Worm (Caenorhabditis elegans) whole organism, young adult: ENCODE results near the gene bus-17.

Experiments used
- B0261.1 ChIP-seq: sonication (generic microtip); optimal IDR thresholded peaks from 2 replicates; lab custom pipeline; 2016; ENCODE audit warnings: mild to moderate bottlenecking, missing genetic modification characterization, moderate library complexity, missing compliant biosample characterization
- F39B2.1 ChIP-seq: fragments of 200-800 bp; sonication (Bioruptor generic); IDR thresholded peaks from 2 replicates; pipeline ENCODE4 v1.3.6; 2022; ENCODE audit warnings: missing genetic modification reagents, missing genetic modification characterization, missing compliant biosample characterization
- F52B5.7 ChIP-seq: sonication (generic microtip); optimal IDR thresholded peaks from 2 replicates; lab custom pipeline; 2016; ENCODE audit warnings: mild to moderate bottlenecking, missing genetic modification characterization, missing compliant biosample characterization
- K12H6.12 ChIP-seq: fragments of 200-800 bp; sonication (Bioruptor generic); optimal IDR thresholded peaks from 2 replicates; lab custom pipeline; 2018; ENCODE audit warnings: mild to moderate bottlenecking, missing genetic modification characterization, missing compliant biosample characterization
- Y56A3A.18 ChIP-seq: fragments of 200-800 bp; sonication (Bioruptor generic); IDR thresholded peaks from 2 replicates; pipeline ENCODE4 v1.3.6; 2022; ENCODE audit warnings: missing genetic modification reagents, missing genetic modification characterization, missing compliant biosample characterization
- Y79H2A.3 ChIP-seq: fragments of 200-800 bp; sonication (Bioruptor generic); conservative IDR thresholded peaks from 2 replicates; pipeline ENCODE4 v1.3.6; 2022; ENCODE audit warnings: missing genetic modification reagents, missing genetic modification characterization, missing compliant biosample characterization
- ZK185.1 ChIP-seq: sonication (generic microtip); optimal IDR thresholded peaks from 2 replicates; lab custom pipeline; 2016; ENCODE audit warnings: mild to moderate bottlenecking, missing genetic modification characterization, missing compliant biosample characterization; ENCODE audit not compliant: poor library complexity, severe bottlenecking
- akir-1 ChIP-seq: fragments of 200-800 bp; sonication (Bioruptor generic); optimal IDR thresholded peaks from 2 replicates; lab custom pipeline; 2018; ENCODE audit warnings: mild to moderate bottlenecking, missing genetic modification characterization, moderate library complexity, missing compliant biosample characterization
- ama-1 ChIP-seq, 3 experiments: fragments of 150-350 bp in 1 of 3; sonication (generic microtip) in 2 of 3; optimal IDR thresholded peaks; 2 replicates each; lab custom pipeline; 2014 to 2018; ENCODE audit warnings: missing biosample characterization in 2 of 3, missing genetic modification characterization in 2 of 3, missing genetic modification reagents in 2 of 3
- athp-1 ChIP-seq: sonication (generic microtip); optimal IDR thresholded peaks from 2 replicates; lab custom pipeline; 2017; ENCODE audit warnings: mild to moderate bottlenecking, missing genetic modification characterization, missing compliant biosample characterization
- attf-5 ChIP-seq: fragments of 200-800 bp; sonication (Bioruptor generic); optimal IDR thresholded peaks from 2 replicates; lab custom pipeline; 2018; ENCODE audit warnings: mild to moderate bottlenecking, missing genetic modification characterization, missing compliant biosample characterization
- attf-6 ChIP-seq: fragments of 200-800 bp; sonication (Bioruptor generic); IDR thresholded peaks from 2 replicates; pipeline ENCODE4 v1.3.6; 2022; ENCODE audit warnings: missing genetic modification reagents, missing genetic modification characterization, missing compliant biosample characterization
- die-1 ChIP-seq: sonication (generic microtip); optimal IDR thresholded peaks from 2 replicates; lab custom pipeline; 2016; ENCODE audit warnings: missing genotype, mild to moderate bottlenecking, missing genetic modification characterization, missing compliant biosample characterization
- dox-1 ChIP-seq: fragments of 200-800 bp; sonication (Bioruptor generic); IDR thresholded peaks from 2 replicates; pipeline ENCODE4 v1.3.6; 2022; ENCODE audit warnings: missing genetic modification reagents, missing genetic modification characterization, missing compliant biosample characterization
- dpff-1 ChIP-seq: sonication (generic microtip); optimal IDR thresholded peaks from 2 replicates; lab custom pipeline; 2017; ENCODE audit warnings: mild to moderate bottlenecking, missing genetic modification characterization, missing compliant biosample characterization
- efl-1 ChIP-seq: fragments of 150-350 bp; optimal IDR thresholded peaks from 2 replicates; lab custom pipeline; 2014; ENCODE audit warnings: missing biosample characterization, missing genetic modification reagents, missing genetic modification characterization
- egrh-3 ChIP-seq: fragments of 200-800 bp; sonication (Bioruptor generic); IDR thresholded peaks from 2 replicates; pipeline ENCODE4 v1.3.6; 2022; ENCODE audit warnings: missing genetic modification reagents, missing genetic modification characterization, missing compliant biosample characterization
- ekl-4 ChIP-seq: fragments of 200-800 bp; sonication (Bioruptor generic); IDR thresholded peaks from 2 replicates; pipeline ENCODE4 v1.3.6; 2022; ENCODE audit warnings: missing genetic modification reagents, missing genetic modification characterization, missing compliant biosample characterization
- hmg-20 ChIP-seq: fragments of 200-800 bp; sonication (Bioruptor generic); IDR thresholded peaks from 2 replicates; pipeline ENCODE4 v1.3.6; 2022; ENCODE audit warnings: missing genetic modification reagents, missing genetic modification characterization, missing compliant biosample characterization
- lag-1 ChIP-seq: fragments of 200-800 bp; sonication (Bioruptor generic); IDR thresholded peaks from 2 replicates; pipeline ENCODE4 v1.3.6; 2022; ENCODE audit warnings: missing genetic modification reagents, missing genetic modification characterization, missing compliant biosample characterization
- let-607 ChIP-seq, 2 experiments: fragments of 200-800 bp in 1 of 2; sonication (Bioruptor generic) in 1 of 2; sonication (generic microtip) in 1 of 2; optimal IDR thresholded peaks; 2 replicates each; lab custom pipeline; 2016 to 2018; ENCODE audit warnings: mild to moderate bottlenecking in 2 of 2, missing compliant biosample characterization in 2 of 2, missing genetic modification characterization in 2 of 2, moderate library complexity in 2 of 2, missing genotype in 1 of 2
- lin-26 ChIP-seq: fragments of 200-800 bp; sonication (Bioruptor generic); IDR thresholded peaks from 2 replicates; pipeline ENCODE4 v1.3.6; 2022; ENCODE audit warnings: missing genetic modification reagents, missing genetic modification characterization, missing compliant biosample characterization
- lin-40 ChIP-seq: sonication (generic microtip); optimal IDR thresholded peaks from 2 replicates; lab custom pipeline; 2016; ENCODE audit warnings: missing genetic modification characterization, mild to moderate bottlenecking, missing compliant biosample characterization, missing genotype, missing genetic modification reagents
- madf-3 ChIP-seq: fragments of 200-800 bp; sonication (Bioruptor generic); IDR thresholded peaks from 2 replicates; pipeline ENCODE4 v1.3.6; 2022; ENCODE audit warnings: missing genetic modification reagents, missing genetic modification characterization, missing compliant biosample characterization
- madf-8 ChIP-seq: fragments of 200-800 bp; sonication (Bioruptor generic); conservative IDR thresholded peaks from 2 replicates; pipeline ENCODE4 v1.3.6; 2022; ENCODE audit warnings: missing genetic modification reagents, missing genetic modification characterization, missing compliant biosample characterization
- mes-4 ChIP-seq: sonication (generic microtip); optimal IDR thresholded peaks from 2 replicates; lab custom pipeline; 2016; ENCODE audit warnings: missing genotype, missing genetic modification characterization, missing compliant biosample characterization
- nfya-1 ChIP-seq: sonication (generic microtip); optimal IDR thresholded peaks from 2 replicates; lab custom pipeline; 2017; ENCODE audit warnings: antibody characterized with exemption, missing compliant biosample characterization, missing genetic modification characterization, borderline replicate concordance; ENCODE audit not compliant: insufficient read depth
- nfyb-1 ChIP-seq: fragments of 200-800 bp; sonication (Bioruptor generic); IDR thresholded peaks from 2 replicates; pipeline ENCODE4 v1.3.6; 2022; ENCODE audit warnings: missing genetic modification reagents, missing genetic modification characterization, missing compliant biosample characterization
- nhr-120 ChIP-seq: fragments of 200-800 bp; sonication (Bioruptor generic); IDR thresholded peaks from 2 replicates; pipeline ENCODE4 v1.3.6; 2022; ENCODE audit warnings: missing genetic modification characterization, missing compliant biosample characterization
- nhr-27 ChIP-seq: fragments of 200-800 bp; sonication (Bioruptor generic); optimal IDR thresholded peaks from 2 replicates; lab custom pipeline; 2018; ENCODE audit warnings: mild to moderate bottlenecking, missing genetic modification characterization, moderate library complexity, missing compliant biosample characterization
- nhr-80 ChIP-seq: sonication (generic microtip); optimal IDR thresholded peaks from 2 replicates; lab custom pipeline; 2016; ENCODE audit warnings: missing genetic modification characterization, missing compliant biosample characterization
- pbrm-1 ChIP-seq: fragments of 200-800 bp; sonication (Bioruptor generic); IDR thresholded peaks from 2 replicates; pipeline ENCODE4 v1.3.6; 2022; ENCODE audit warnings: missing genetic modification reagents, missing genetic modification characterization, missing compliant biosample characterization
- pha-4 ChIP-seq: fragments of 150-350 bp; sonication (generic microtip); optimal IDR thresholded peaks from 2 replicates; lab custom pipeline; 2014; ENCODE audit warnings: missing biosample characterization, missing genetic modification reagents, missing genetic modification characterization
- repo-1 ChIP-seq: sonication (generic microtip); optimal IDR thresholded peaks from 2 replicates; lab custom pipeline; 2017; ENCODE audit warnings: mild to moderate bottlenecking, missing genetic modification characterization, missing compliant biosample characterization
- rpc-1 ChIP-seq, 2 experiments: fragments of 150-350 bp in 1 of 2; sonication (generic microtip) in 1 of 2; optimal IDR thresholded peaks; 2 replicates each; lab custom pipeline; 2014 to 2018; ENCODE audit warnings: missing biosample characterization in 1 of 2, missing genetic modification characterization in 1 of 2, missing genetic modification reagents in 1 of 2, missing genotype in 1 of 2
- sdz-38 ChIP-seq: sonication (generic microtip); optimal IDR thresholded peaks from 2 replicates; lab custom pipeline; 2016; ENCODE audit warnings: missing genotype, missing genetic modification characterization, missing compliant biosample characterization
- sea-2 ChIP-seq: fragments of 200-800 bp; sonication (Bioruptor generic); IDR thresholded peaks from 2 replicates; pipeline ENCODE4 v1.3.6; 2022; ENCODE audit warnings: missing genetic modification characterization, missing compliant biosample characterization
- snpc-1.1 ChIP-seq: sonication (generic microtip); optimal IDR thresholded peaks from 2 replicates; lab custom pipeline; 2017; ENCODE audit warnings: missing genetic modification characterization, mild to moderate bottlenecking, missing compliant biosample characterization, antibody characterized with exemption, moderate library complexity, missing genotype, missing genetic modification reagents; ENCODE audit not compliant: insufficient read depth
- snpc-1.3 ChIP-seq: sonication (generic microtip); optimal IDR thresholded peaks from 2 replicates; lab custom pipeline; 2017; ENCODE audit warnings: missing genetic modification characterization, mild to moderate bottlenecking, missing compliant biosample characterization, antibody characterized with exemption, moderate library complexity, missing genotype, missing genetic modification reagents; ENCODE audit not compliant: insufficient read depth
- snpc-4 ChIP-seq, 5 experiments: fragments of 150-350 bp in 1 of 5; sonication (generic microtip) in 4 of 5; optimal IDR thresholded peaks; 2 replicates each; lab custom pipeline; 2014 to 2018; ENCODE audit warnings: missing genetic modification characterization in 5 of 5, missing biosample characterization in 3 of 5, antibody characterized with exemption in 2 of 5, mild to moderate bottlenecking in 2 of 5, missing compliant biosample characterization in 2 of 5, missing genotype in 2 of 5, moderate library complexity in 2 of 5, missing genetic modification reagents in 1 of 5
- tbp1 ChIP-seq: fragments of 200-800 bp; sonication (Bioruptor generic); optimal IDR thresholded peaks from 2 replicates; lab custom pipeline; 2018; ENCODE audit warnings: mild to moderate bottlenecking, missing genetic modification characterization, missing compliant biosample characterization
- tbx-9 ChIP-seq: sonication (generic microtip); optimal IDR thresholded peaks from 2 replicates; lab custom pipeline; 2016; ENCODE audit warnings: borderline replicate concordance, missing genetic modification characterization, inconsistent platforms, missing compliant biosample characterization
- zfh-2 ChIP-seq: fragments of 200-800 bp; sonication (Bioruptor generic); conservative IDR thresholded peaks from 2 replicates; pipeline ENCODE4 v1.3.6; 2022; ENCODE audit warnings: missing genetic modification reagents, missing genetic modification characterization, missing compliant biosample characterization
- ztf-22 ChIP-seq: fragments of 200-800 bp; sonication (Bioruptor generic); optimal IDR thresholded peaks from 2 replicates; lab custom pipeline; 2018; ENCODE audit warnings: mild to moderate bottlenecking, missing genetic modification characterization, moderate library complexity, missing compliant biosample characterization
- ztf-25 ChIP-seq: fragments of 200-800 bp; sonication (Bioruptor generic); IDR thresholded peaks from 2 replicates; pipeline ENCODE4 v1.3.6; 2022; ENCODE audit warnings: missing genetic modification reagents, missing genetic modification characterization, missing compliant biosample characterization
- ztf-26 ChIP-seq: sonication (generic microtip); optimal IDR thresholded peaks from 2 replicates; lab custom pipeline; 2017; ENCODE audit warnings: missing genetic modification characterization, missing compliant biosample characterization

The bus-17 gene

DNA sequence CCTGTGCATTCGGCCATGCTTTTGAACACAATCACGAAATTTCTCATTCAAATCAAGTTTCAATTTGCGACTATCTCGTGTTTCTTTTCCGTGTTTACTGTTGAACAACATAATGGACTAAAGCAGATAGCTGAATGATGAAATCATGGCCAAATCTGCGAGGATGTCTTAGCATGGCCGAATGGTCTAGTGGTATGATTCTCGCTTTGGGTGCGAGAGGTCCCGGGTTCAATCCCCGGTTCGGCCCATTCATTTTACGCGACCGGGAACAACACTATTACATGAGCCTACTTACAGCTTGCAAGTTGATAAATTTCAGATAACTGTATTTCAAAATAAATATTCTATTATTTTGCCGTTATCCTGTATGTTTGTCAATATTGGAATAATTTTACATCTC, 14.9 kb downstream of the bus-17 start:
- TF ChIP-seq lin-26 (GFP tag; lab: Robert Waterston, UW) (peak; percentile 77), tbx-9 (tag; lab: Kevin White, UChicago) (no peak), ama-1 (optimal IDR thresholded peaks at IDR 0.05; lab: Kevin White, UChicago) (no peak), ama-1 (GFP tag; optimal IDR thresholded peaks at IDR 0.05; lab: Kevin White, UChicago) (no peak), snpc-4 (GFP tag; optimal IDR thresholded peaks at IDR 0.05; lab: Kevin White, UChicago) (peak; percentile 26), snpc-4 (tag; optimal IDR thresholded peaks at IDR 0.05; lab: Kevin White, UChicago) (peak in 2 of 4 experiments; percentile 15 to 65), dpff-1 (tag; lab: Kevin White, UChicago) (no peak), Y79H2A.3 (GFP tag; lab: Robert Waterston, UW) (no peak), efl-1 (no peak), die-1 (tag; lab: Kevin White, UChicago) (peak; percentile 44), akir-1 (no peak), F52B5.7 (tag; lab: Kevin White, UChicago) (no peak), nhr-27 (tag; lab: Kevin White, UChicago) (no peak), snpc-1.3 (tag; lab: Kevin White, UChicago) (no peak), F39B2.1 (GFP tag; lab: Robert Waterston, UW) (0 out of 2 replicates have a peak, but pooled peaks have one; percentile 20), egrh-3 (GFP tag; lab: Robert Waterston, UW) (no peak), lin-40 (no peak), madf-3 (GFP tag; lab: Robert Waterston, UW) (no peak), sdz-38 (no peak), K12H6.12 (tag; lab: Kevin White, UChicago) (no peak), ZK185.1 (no peak), athp-1 (tag; lab: Kevin White, UChicago) (no peak), nfya-1 (tag; lab: Kevin White, UChicago) (no peak), ztf-22 (GFP tag; lab: Kevin White, UChicago) (no peak), let-607 (tag; optimal IDR thresholded peaks at IDR 0.05; lab: Kevin White, UChicago) (no peak), nhr-120 (no peak), tbp1 (GFP tag; lab: Kevin White, UChicago) (peak; percentile 85), ztf-25 (0 out of 2 replicates have a peak, but pooled peaks have one; percentile 8), nhr-80 (tag; lab: Kevin White, UChicago) (no peak), dox-1 (peak; percentile 59; the same call in 1 of the 2 replicates), repo-1 (tag; lab: Kevin White, UChicago) (no peak), mes-4 (tag; lab: Kevin White, UChicago) (no peak), zfh-2 (no peak), sea-2 (GFP tag; lab: Robert Waterston, UW) (no peak), ztf-26 (tag; lab: Kevin White, UChicago) (no peak), Y56A3A.18 (GFP tag; lab: Robert Waterston, UW) (peak; percentile 39; the same call in 1 of the 2 replicates), madf-8 (no peak), pbrm-1 (peak; percentile 45; the same call in 1 of the 2 replicates), snpc-1.1 (tag; lab: Kevin White, UChicago) (peak; percentile 8), B0261.1 (tag; lab: Kevin White, UChicago) (peak; percentile 55), attf-6 (GFP tag; lab: Robert Waterston, UW) (0 out of 2 replicates have a peak, but pooled peaks have one; percentile 31), attf-5 (GFP tag; lab: Kevin White, UChicago) (no peak), ekl-4 (0 out of 2 replicates have a peak, but pooled peaks have one; percentile 17), nfyb-1 (GFP tag; lab: Robert Waterston, UW) (peak; percentile 41; the same call in 1 of the 2 replicates), rpc-1 (optimal IDR thresholded peaks at IDR 0.05; lab: Kevin White, UChicago) (peak; percentile 46), rpc-1 (tag; optimal IDR thresholded peaks at IDR 0.05; lab: Kevin White, UChicago) (peak; percentile 75), lag-1 (GFP tag; lab: Robert Waterston, UW) (no peak), pha-4 (tag; lab: Kevin White, UChicago) (no peak), hmg-20 (GFP tag; lab: Robert Waterston, UW) (no peak)
